Worm (Caenorhabditis elegans) whole organism, L2 larva: ENCODE data around the gene F59E12.6.
A peak's percentile ranks its signal among the peaks of the same experiment; 100 is the strongest.

Source experiments
- C34F6.9 ChIP-seq: fragments of 150-350 bp; optimal IDR thresholded peaks from 2 replicates; lab custom pipeline; 2014; ENCODE audit warnings: missing biosample characterization, missing genetic modification characterization
- F13H6.1 ChIP-seq: sonication (generic microtip); optimal IDR thresholded peaks from 2 replicates; lab custom pipeline; 2016; ENCODE audit warnings: missing genetic modification characterization, missing compliant biosample characterization
- Y55F3AM.14 ChIP-seq: fragments of 200-800 bp; sonication (Bioruptor generic); optimal IDR thresholded peaks from 2 replicates; lab custom pipeline; 2018; ENCODE audit warnings: mild to moderate bottlenecking, missing genetic modification characterization, missing compliant biosample characterization
- ZK546.5 ChIP-seq: sonication (generic microtip); optimal IDR thresholded peaks from 2 replicates; lab custom pipeline; 2017; ENCODE audit warnings: missing biosample characterization, missing genetic modification characterization
- alr-1 ChIP-seq: fragments of 150-350 bp; optimal IDR thresholded peaks from 2 replicates; lab custom pipeline; 2014; ENCODE audit warnings: missing biosample characterization, missing genetic modification characterization
- aly-2 ChIP-seq: fragments of 150-350 bp; optimal IDR thresholded peaks from 2 replicates; lab custom pipeline; 2014; ENCODE audit warnings: missing biosample characterization, missing genetic modification characterization
- ama-1 ChIP-seq: fragments of 150-350 bp; optimal IDR thresholded peaks from 2 replicates; lab custom pipeline; 2018; ENCODE audit warnings: inconsistent platforms
- blmp-1 ChIP-seq: sonication (generic microtip); optimal IDR thresholded peaks from 2 replicates; lab custom pipeline; 2017; ENCODE audit warnings: missing genetic modification characterization, mild to moderate bottlenecking, missing compliant biosample characterization, antibody characterized with exemption, moderate library complexity; ENCODE audit not compliant: insufficient read depth
- ceh-82 ChIP-seq: fragments of 150-350 bp; optimal IDR thresholded peaks from 2 replicates; lab custom pipeline; 2014; ENCODE audit warnings: missing biosample characterization, missing genetic modification characterization
- crh-2 ChIP-seq: sonication (generic microtip); optimal IDR thresholded peaks from 2 replicates; lab custom pipeline; 2017; ENCODE audit warnings: missing biosample characterization, missing genetic modification characterization
- elt-1 ChIP-seq: fragments of 150-350 bp; optimal IDR thresholded peaks from 2 replicates; lab custom pipeline; 2014; ENCODE audit warnings: missing biosample characterization, missing genetic modification characterization
- elt-3 ChIP-seq: sonication (generic microtip); optimal IDR thresholded peaks from 2 replicates; lab custom pipeline; 2017; ENCODE audit warnings: missing biosample characterization, missing genetic modification characterization
- fos-1 ChIP-seq: fragments of 150-350 bp; optimal IDR thresholded peaks from 2 replicates; lab custom pipeline; 2014; ENCODE audit warnings: missing biosample characterization, missing genetic modification characterization
- gmeb-1 ChIP-seq: fragments of 150-350 bp; optimal IDR thresholded peaks from 2 replicates; lab custom pipeline; 2014; ENCODE audit warnings: missing biosample characterization, missing genetic modification characterization
- lin-11 ChIP-seq: fragments of 150-350 bp; sonication (generic microtip); optimal IDR thresholded peaks from 2 replicates; lab custom pipeline; 2014; ENCODE audit warnings: missing biosample characterization, missing genetic modification characterization, inconsistent platforms, mixed read lengths
- lin-13 ChIP-seq: fragments of 150-350 bp; optimal IDR thresholded peaks from 2 replicates; lab custom pipeline; 2014; ENCODE audit warnings: missing biosample characterization, missing genetic modification reagents, missing genetic modification characterization
- lin-39 ChIP-seq: fragments of 150-350 bp; optimal IDR thresholded peaks from 2 replicates; lab custom pipeline; 2014; ENCODE audit warnings: missing biosample characterization, missing genetic modification reagents, missing genetic modification characterization
- lsy-2 ChIP-seq, 2 experiments: fragments of 150-350 bp in 1 of 2; sonication (generic microtip) in 1 of 2; optimal IDR thresholded peaks; 2 replicates each; lab custom pipeline; 2014 to 2017; ENCODE audit warnings: missing biosample characterization in 2 of 2, missing genetic modification characterization in 2 of 2
- mbf-1 ChIP-seq: sonication (generic microtip); optimal IDR thresholded peaks from 2 replicates; lab custom pipeline; 2017; ENCODE audit warnings: missing biosample characterization, missing genetic modification characterization
- mdl-1 ChIP-seq, 2 experiments: fragments of 150-350 bp in 1 of 2; sonication (generic microtip) in 1 of 2; optimal IDR thresholded peaks; 2 replicates each; lab custom pipeline; 2017; ENCODE audit warnings: missing biosample characterization in 2 of 2, missing genetic modification characterization in 2 of 2
- nhr-10 ChIP-seq: sonication (generic microtip); optimal IDR thresholded peaks from 2 replicates; lab custom pipeline; 2017; ENCODE audit warnings: missing biosample characterization, missing genetic modification characterization
- nhr-11 ChIP-seq: fragments of 150-350 bp; optimal IDR thresholded peaks from 2 replicates; lab custom pipeline; 2014; ENCODE audit warnings: missing biosample characterization, missing genetic modification characterization
- nhr-129 ChIP-seq: fragments of 150-350 bp; optimal IDR thresholded peaks from 2 replicates; lab custom pipeline; 2014; ENCODE audit warnings: missing biosample characterization, missing genetic modification characterization
- nhr-21 ChIP-seq: fragments of 150-350 bp; optimal IDR thresholded peaks from 2 replicates; lab custom pipeline; 2014; ENCODE audit warnings: missing biosample characterization, missing genetic modification characterization
- nhr-23 ChIP-seq: fragments of 150-350 bp; optimal IDR thresholded peaks from 2 replicates; lab custom pipeline; 2014; ENCODE audit warnings: missing biosample characterization, missing genetic modification reagents, missing genetic modification characterization
- nhr-237 ChIP-seq: fragments of 150-350 bp; optimal IDR thresholded peaks from 2 replicates; lab custom pipeline; 2014; ENCODE audit warnings: missing biosample characterization, missing genetic modification characterization
- nhr-6 ChIP-seq: fragments of 150-350 bp; optimal IDR thresholded peaks from 2 replicates; lab custom pipeline; 2014; ENCODE audit warnings: missing biosample characterization, missing genetic modification characterization
- peb-1 ChIP-seq: fragments of 150-350 bp; optimal IDR thresholded peaks from 2 replicates; lab custom pipeline; 2014; ENCODE audit warnings: missing biosample characterization, missing genetic modification characterization
- sem-4 ChIP-seq: fragments of 150-350 bp; optimal IDR thresholded peaks from 2 replicates; lab custom pipeline; 2014; ENCODE audit warnings: missing biosample characterization, missing genetic modification reagents, missing genetic modification characterization
- skn-1 ChIP-seq: sonication (generic microtip); optimal IDR thresholded peaks from 2 replicates; lab custom pipeline; 2017; ENCODE audit warnings: missing biosample characterization, missing genetic modification characterization
- sma-9 ChIP-seq, 2 experiments: fragments of 150-350 bp in 1 of 2; sonication (generic microtip) in 1 of 2; optimal IDR thresholded peaks; 2 replicates each; lab custom pipeline; 2014 to 2016; ENCODE audit warnings: missing genetic modification characterization in 2 of 2, mild to moderate bottlenecking in 1 of 2, missing biosample characterization in 1 of 2, missing compliant biosample characterization in 1 of 2, missing genetic modification reagents in 1 of 2, moderate library complexity in 1 of 2
- snpc-4 ChIP-seq: fragments of 150-350 bp; optimal IDR thresholded peaks from 2 replicates; lab custom pipeline; 2014; ENCODE audit warnings: missing biosample characterization, missing genetic modification characterization
- unc-39 ChIP-seq: fragments of 150-350 bp; optimal IDR thresholded peaks from 2 replicates; lab custom pipeline; 2014; ENCODE audit warnings: missing biosample characterization, missing genetic modification characterization
- unc-55 ChIP-seq: fragments of 150-350 bp; sonication (generic microtip); optimal IDR thresholded peaks from 3 replicates; lab custom pipeline; 2014; ENCODE audit warnings: missing biosample characterization, missing genetic modification reagents, missing genetic modification characterization
- unc-62 ChIP-seq: fragments of 150-350 bp; optimal IDR thresholded peaks from 2 replicates; lab custom pipeline; 2014; ENCODE audit warnings: missing biosample characterization, missing genetic modification reagents, missing genetic modification characterization
- zag-1 ChIP-seq: fragments of 150-350 bp; optimal IDR thresholded peaks from 2 replicates; lab custom pipeline; 2014; ENCODE audit warnings: missing biosample characterization, missing genetic modification characterization
- ztf-1 ChIP-seq: fragments of 200-800 bp; sonication (Bioruptor generic); conservative IDR thresholded peaks from 2 replicates; pipeline ENCODE4 v1.3.6; 2022; ENCODE audit warnings: missing genetic modification characterization, missing compliant biosample characterization
- ztf-11 ChIP-seq: sonication (generic microtip); optimal IDR thresholded peaks from 2 replicates; lab custom pipeline; 2017; ENCODE audit warnings: missing biosample characterization, missing genetic modification characterization
- ztf-4 ChIP-seq: fragments of 150-350 bp; optimal IDR thresholded peaks from 2 replicates; lab custom pipeline; 2014; ENCODE audit warnings: missing biosample characterization, missing genetic modification characterization

The F59E12.6 gene

ce11 chrII:5579236-5579635 is 51.5 kb downstream of the F59E12.6 start:
- TF ChIP-seq unc-62 (GFP tag; lab: Kevin White, UChicago): no peak
- no peak for TF ChIP-seq elt-1 (tag; lab: Kevin White, UChicago)
- TF ChIP-seq C34F6.9 (tag; lab: Kevin White, UChicago): no peak
- no peak for TF ChIP-seq ztf-1 (GFP tag; lab: Robert Waterston, UW)
- TF ChIP-seq sma-9 (GFP tag; optimal IDR thresholded peaks at IDR 0.05; lab: Kevin White, UChicago): no peak
- no peak for TF ChIP-seq sma-9 (tag; optimal IDR thresholded peaks at IDR 0.05; lab: Kevin White, UChicago)
- TF ChIP-seq zag-1 (tag; lab: Kevin White, UChicago): no peak
- TF ChIP-seq nhr-10: no peak
- TF ChIP-seq skn-1: no peak
- TF ChIP-seq crh-2 (tag; lab: Kevin White, UChicago): no peak
- no peak for TF ChIP-seq lin-13 (GFP tag; lab: Kevin White, UChicago)
- TF ChIP-seq nhr-237 (tag; lab: Kevin White, UChicago): no peak
- no peak for TF ChIP-seq snpc-4 (tag; lab: Kevin White, UChicago)
- TF ChIP-seq nhr-6 (tag; lab: Kevin White, UChicago): no peak
- no peak for TF ChIP-seq unc-55 (GFP tag; lab: Kevin White, UChicago)
- no peak for TF ChIP-seq mdl-1 (tag; optimal IDR thresholded peaks at IDR 0.05; lab: Kevin White, UChicago)
- TF ChIP-seq nhr-129 (tag; lab: Kevin White, UChicago): no peak
- no peak for TF ChIP-seq ama-1 (lab: Kevin White, UChicago)
- TF ChIP-seq, all 48 proteins: peak for 0

- no peak for TF ChIP-seq ceh-82 (tag; lab: Kevin White, UChicago)
- no peak for TF ChIP-seq nhr-11 (tag; lab: Kevin White, UChicago)
- TF ChIP-seq unc-39 (tag; lab: Kevin White, UChicago): no peak
- no peak for TF ChIP-seq nhr-21
- no peak for TF ChIP-seq mbf-1 (tag; lab: Kevin White, UChicago)
- no peak for TF ChIP-seq peb-1 (tag; lab: Kevin White, UChicago)
- TF ChIP-seq ztf-4: no peak
- TF ChIP-seq lin-13 (GFP tag; lab: Kevin White, UChicago): no peak
- TF ChIP-seq, all 48 proteins: peak for 0
Observed at ce11 chrII:5578714-5579113, 52.0 kb downstream of the F59E12.6 start.

ce11 chrII:5578035-5578434 is 52.7 kb downstream of the F59E12.6 start, which contains the start of gene T25E4.1:
Gene T25E4.1, plus strand, starts transcription at chrII:5578335.
- no peak for TF ChIP-seq ztf-11 (tag; lab: Kevin White, UChicago)
- TF ChIP-seq skn-1: no peak
- TF ChIP-seq alr-1 (tag; lab: Kevin White, UChicago): no peak
- TF ChIP-seq nhr-23 (tag; lab: Kevin White, UChicago): no peak
- TF ChIP-seq aly-2 (tag; lab: Kevin White, UChicago): no peak
- TF ChIP-seq ZK546.5 (tag; lab: Kevin White, UChicago): no peak
- no peak for TF ChIP-seq unc-55 (GFP tag; lab: Kevin White, UChicago)
- TF ChIP-seq Y55F3AM.14: no peak
- TF ChIP-seq lin-11 (tag; lab: Kevin White, UChicago): no peak
- no peak for TF ChIP-seq nhr-6 (tag; lab: Kevin White, UChicago)
- TF ChIP-seq sma-9 (GFP tag; optimal IDR thresholded peaks at IDR 0.05; lab: Kevin White, UChicago): no peak
- TF ChIP-seq sma-9 (tag; optimal IDR thresholded peaks at IDR 0.05; lab: Kevin White, UChicago): no peak
- TF ChIP-seq F13H6.1 (tag; lab: Kevin White, UChicago): no peak
- no peak for TF ChIP-seq unc-39 (tag; lab: Kevin White, UChicago)
- TF ChIP-seq lin-13 (GFP tag; lab: Kevin White, UChicago): no peak
- no peak for TF ChIP-seq blmp-1 (tag; lab: Kevin White, UChicago)
- TF ChIP-seq ztf-1 (GFP tag; lab: Robert Waterston, UW): no peak
- no peak for TF ChIP-seq ama-1 (lab: Kevin White, UChicago)
- TF ChIP-seq lsy-2 (tag; optimal IDR thresholded peaks at IDR 0.05; lab: Kevin White, UChicago): no peak
- TF ChIP-seq nhr-10: no peak
- TF ChIP-seq elt-3: no peak

ce11 chrII:5577060-5577459 is 53.7 kb downstream of the F59E12.6 start:
- peak; percentile 71 for TF ChIP-seq nhr-129 (tag; lab: Kevin White, UChicago)
- TF ChIP-seq sem-4 (tag; lab: Kevin White, UChicago): no peak
- peak; percentile 46 for TF ChIP-seq C34F6.9 (tag; lab: Kevin White, UChicago)
- peak; percentile 33 for TF ChIP-seq snpc-4 (tag; lab: Kevin White, UChicago)
- TF ChIP-seq lin-39 (tag; lab: Kevin White, UChicago): no peak
- peak; percentile 42 for TF ChIP-seq sma-9 (GFP tag; optimal IDR thresholded peaks at IDR 0.05; lab: Kevin White, UChicago)
- TF ChIP-seq sma-9 (tag; optimal IDR thresholded peaks at IDR 0.05; lab: Kevin White, UChicago): no peak
- no peak for TF ChIP-seq unc-62 (GFP tag; lab: Kevin White, UChicago)
- peak; percentile 43 for TF ChIP-seq crh-2 (tag; lab: Kevin White, UChicago)
- peak; percentile 28 for TF ChIP-seq gmeb-1
- peak; percentile 65 for TF ChIP-seq unc-55 (GFP tag; lab: Kevin White, UChicago)
- peak; percentile 34 for TF ChIP-seq lin-11 (tag; lab: Kevin White, UChicago)
- peak; percentile 49 for TF ChIP-seq fos-1 (tag; lab: Kevin White, UChicago)
- TF ChIP-seq Y55F3AM.14: no peak
- no peak for TF ChIP-seq nhr-23 (tag; lab: Kevin White, UChicago)
- no peak for TF ChIP-seq nhr-237 (tag; lab: Kevin White, UChicago)
